Fruit fly (Drosophila melanogaster): ENCODE data around the gene CRMP.
A peak's percentile ranks its signal among the peaks of the same experiment; 100 is the strongest.

The CRMP gene

DNA sequence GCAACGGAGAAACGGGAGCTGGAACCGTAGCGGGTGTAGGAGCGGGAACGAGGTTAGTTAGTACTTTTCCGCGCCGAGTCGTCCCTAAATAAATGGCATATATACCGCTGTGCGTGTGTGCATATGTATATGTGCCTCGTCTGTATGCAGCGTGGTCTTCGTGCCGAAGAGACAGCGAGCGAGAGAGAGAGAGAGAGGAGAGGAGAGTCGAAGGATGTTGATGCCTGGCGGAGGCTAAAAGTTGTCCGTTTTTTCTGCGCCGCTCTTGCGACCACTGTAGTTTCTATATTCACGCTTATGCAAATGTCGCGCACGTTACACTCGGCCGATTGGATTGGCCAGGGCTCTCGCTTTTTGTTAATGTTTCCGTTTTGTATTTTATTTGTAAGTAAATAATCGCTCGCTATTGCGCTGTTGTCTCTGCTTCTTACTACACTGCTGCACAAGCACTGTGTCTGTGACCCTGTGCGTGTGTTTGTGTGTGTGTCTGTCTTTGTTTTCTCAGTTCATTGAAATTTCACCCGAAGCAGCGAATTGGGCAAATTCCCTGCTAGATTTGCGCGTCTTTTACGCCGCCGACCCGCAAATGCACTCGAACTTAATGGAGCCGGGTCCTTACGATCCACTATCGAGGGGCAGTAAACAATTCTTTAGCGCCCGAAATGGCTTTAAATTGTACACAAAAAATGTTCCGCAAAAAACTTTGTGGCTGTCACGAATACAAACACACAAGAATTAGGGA lies 41.6 kb downstream of the CRMP start, which contains the start of gene Rga:
TSS of gene Rga (minus strand) at position 741 of the 742 bp plus-strand sequence.
- TF ChIP-seq CG15710 (tag; optimal IDR thresholded peaks at IDR 0.05) (no peak), Snoo (tag; optimal IDR thresholded peaks at IDR 0.05) (no peak), CG32121 (GFP tag; IDR thresholded peaks at IDR 0.05) (no peak), CG17806 (tag; optimal IDR thresholded peaks at IDR 0.05) (no peak), CG9948 (tag; optimal IDR thresholded peaks at IDR 0.05) (no peak), CG12605 (GFP tag; IDR thresholded peaks at IDR 0.05) (0 out of 2 replicates have a peak, but pooled peaks have one; percentile 24), CG4496 (GFP tag; IDR thresholded peaks at IDR 0.05) (no peak), Pif1A (GFP tag; optimal IDR thresholded peaks at IDR 0.05) (no peak), D1 (tag; optimal IDR thresholded peaks at IDR 0.05) (no peak), CG34367 (tag; optimal IDR thresholded peaks at IDR 0.05) (no peak), EcR (GFP tag; optimal IDR thresholded peaks at IDR 0.05) (peak; percentile 85)

DNA sequence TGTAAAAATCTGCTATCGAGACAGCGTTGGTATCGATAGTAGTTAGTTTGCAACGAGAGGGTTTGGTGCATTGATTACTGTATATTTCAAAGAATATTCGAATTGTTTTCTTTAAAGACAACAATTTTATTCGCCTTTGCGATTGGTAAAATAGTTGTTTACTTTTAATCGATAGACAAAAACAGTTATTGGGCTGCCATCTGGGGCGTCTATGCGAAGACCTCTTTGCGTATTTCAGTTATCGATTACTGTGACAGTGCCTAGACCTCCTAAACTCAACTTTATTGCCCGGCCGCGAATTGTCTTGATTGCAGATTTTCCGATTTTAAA lies 42.2 kb downstream of the CRMP start, which contains the start of gene Atu:
TSS of gene Atu (plus strand) at position 245 of the 330 bp plus-strand sequence.
- no peak for TF ChIP-seq rn (GFP tag; IDR thresholded peaks at IDR 0.05)
- no peak for TF ChIP-seq CG10348 (GFP tag; IDR thresholded peaks at IDR 0.05)
- TF ChIP-seq CG14655 (GFP tag; optimal IDR thresholded peaks at IDR 0.05), result no peak
- TF ChIP-seq EcR (GFP tag; optimal IDR thresholded peaks at IDR 0.05), result no peak
- TF ChIP-seq CG13204 (GFP tag; optimal IDR thresholded peaks at IDR 0.05), result no peak
- no peak for TF ChIP-seq Ets98B (GFP tag; IDR thresholded peaks at IDR 0.05)
- TF ChIP-seq CG17806 (tag; optimal IDR thresholded peaks at IDR 0.05), result no peak
- no peak for TF ChIP-seq gl (tag; optimal IDR thresholded peaks at IDR 0.05)
- TF ChIP-seq CG34367 (tag; optimal IDR thresholded peaks at IDR 0.05), result no peak
- no peak for TF ChIP-seq Pif1A (GFP tag; optimal IDR thresholded peaks at IDR 0.05)
- TF ChIP-seq CG15710 (tag; optimal IDR thresholded peaks at IDR 0.05), result no peak
- TF ChIP-seq CG12605 (GFP tag; IDR thresholded peaks at IDR 0.05), result no peak
- TF ChIP-seq Snoo (tag; optimal IDR thresholded peaks at IDR 0.05), result no peak
- TF ChIP-seq CG8301 (tag; optimal IDR thresholded peaks at IDR 0.05), result no peak
- TF ChIP-seq CG9948 (tag; optimal IDR thresholded peaks at IDR 0.05), result no peak
- no peak for TF ChIP-seq Pif1B (GFP tag; optimal IDR thresholded peaks at IDR 0.05)
- TF ChIP-seq CG32121 (GFP tag; IDR thresholded peaks at IDR 0.05), result no peak
- TF ChIP-seq D1 (tag; optimal IDR thresholded peaks at IDR 0.05), result no peak

DNA sequence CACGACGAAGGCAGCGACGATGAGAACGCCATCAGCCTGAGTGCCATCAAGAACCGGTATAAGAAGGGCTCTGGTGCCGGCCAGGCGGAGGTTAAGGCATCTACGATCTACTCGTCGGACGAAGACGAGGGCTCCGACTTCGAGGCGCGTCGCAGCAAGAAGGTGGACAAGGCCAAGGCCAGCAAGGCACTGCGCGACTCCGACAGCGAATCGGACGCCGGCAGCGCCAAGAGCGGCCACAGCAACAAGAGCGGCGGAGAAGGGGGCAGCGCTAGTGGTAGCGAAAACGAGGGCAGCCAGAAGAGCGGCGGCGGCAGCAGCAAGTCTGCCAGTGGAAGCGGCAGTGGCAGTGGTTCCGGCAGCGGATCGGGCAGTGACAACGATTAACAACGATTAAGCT lies 44.6 kb downstream of the CRMP start:
- TF ChIP-seq Ets98B (GFP tag; IDR thresholded peaks at IDR 0.05), result no peak
- TF ChIP-seq CG13204 (GFP tag; optimal IDR thresholded peaks at IDR 0.05), result peak; percentile 79
- peak; percentile 85 for TF ChIP-seq EcR (GFP tag; optimal IDR thresholded peaks at IDR 0.05)

DNA sequence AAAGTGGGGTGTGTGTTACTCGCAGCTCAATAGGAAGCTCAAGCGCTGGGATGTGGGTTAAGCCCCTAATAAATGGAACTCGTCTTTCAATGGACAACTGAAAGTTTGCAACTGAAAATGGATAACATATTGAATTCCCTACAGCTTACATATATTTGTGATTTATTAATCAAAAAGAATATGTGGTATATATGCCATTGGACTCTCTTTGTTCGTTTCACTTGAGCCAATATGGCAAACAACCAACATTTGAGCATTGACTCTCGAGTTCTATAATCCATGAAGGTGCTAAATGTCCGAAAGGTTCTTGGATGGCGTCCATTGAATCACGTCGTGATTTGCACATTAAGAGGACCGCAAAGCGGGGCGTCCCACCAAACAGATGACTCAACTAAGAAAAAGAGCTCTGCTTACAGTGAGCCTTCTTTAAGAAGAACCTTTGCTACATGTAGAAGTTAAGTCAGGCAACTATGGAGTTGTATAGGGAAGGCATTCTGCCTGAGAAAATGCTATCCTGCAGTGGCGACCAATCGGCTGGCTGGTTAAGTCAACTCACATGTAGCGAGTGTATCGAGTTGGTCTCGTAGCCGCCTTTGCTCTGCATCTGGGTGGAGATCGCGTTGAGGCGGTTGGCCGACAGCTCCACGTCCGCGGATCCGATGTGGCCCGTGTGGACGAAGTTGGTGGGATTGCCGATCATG lies 47.2 kb downstream of the CRMP start:
- TF ChIP-seq CG14655 (GFP tag; optimal IDR thresholded peaks at IDR 0.05), result no peak
- no peak for TF ChIP-seq EcR (GFP tag; optimal IDR thresholded peaks at IDR 0.05)
- TF ChIP-seq CG34367 (tag; optimal IDR thresholded peaks at IDR 0.05), result no peak
- peak; percentile 7 for TF ChIP-seq gl (tag; optimal IDR thresholded peaks at IDR 0.05)
- peak; percentile 22 for TF ChIP-seq Snoo (tag; optimal IDR thresholded peaks at IDR 0.05)
- no peak for TF ChIP-seq D1 (tag; optimal IDR thresholded peaks at IDR 0.05)
- TF ChIP-seq CG8301 (tag; optimal IDR thresholded peaks at IDR 0.05), result peak; percentile 53
- TF ChIP-seq CG9948 (tag; optimal IDR thresholded peaks at IDR 0.05), result peak; percentile 32
- peak; percentile 16 for TF ChIP-seq Pif1A (GFP tag; optimal IDR thresholded peaks at IDR 0.05)
- TF ChIP-seq CG32121 (GFP tag; IDR thresholded peaks at IDR 0.05), result peak; percentile 56
- peak; percentile 50 for TF ChIP-seq CG15710 (tag; optimal IDR thresholded peaks at IDR 0.05)
- no peak for TF ChIP-seq CG13204 (GFP tag; optimal IDR thresholded peaks at IDR 0.05)
- no peak for TF ChIP-seq CG10348 (GFP tag; IDR thresholded peaks at IDR 0.05)
- no peak for TF ChIP-seq Pif1B (GFP tag; optimal IDR thresholded peaks at IDR 0.05)
- TF ChIP-seq CG8159 (tag; optimal IDR thresholded peaks at IDR 0.05), result peak; percentile 34
- TF ChIP-seq CG4496 (GFP tag; IDR thresholded peaks at IDR 0.05), result peak; percentile 46; the same call in 2 of the 3 replicates
- no peak for TF ChIP-seq rn (GFP tag; IDR thresholded peaks at IDR 0.05)
- TF ChIP-seq CG17806 (tag; optimal IDR thresholded peaks at IDR 0.05), result peak; percentile 22
- no peak for TF ChIP-seq CG12605 (GFP tag; IDR thresholded peaks at IDR 0.05)
- peak; percentile 63 for TF ChIP-seq fd96Ca (GFP tag; IDR thresholded peaks at IDR 0.05)
- peak; percentile 55 for TF ChIP-seq Ets98B (GFP tag; IDR thresholded peaks at IDR 0.05)

DNA sequence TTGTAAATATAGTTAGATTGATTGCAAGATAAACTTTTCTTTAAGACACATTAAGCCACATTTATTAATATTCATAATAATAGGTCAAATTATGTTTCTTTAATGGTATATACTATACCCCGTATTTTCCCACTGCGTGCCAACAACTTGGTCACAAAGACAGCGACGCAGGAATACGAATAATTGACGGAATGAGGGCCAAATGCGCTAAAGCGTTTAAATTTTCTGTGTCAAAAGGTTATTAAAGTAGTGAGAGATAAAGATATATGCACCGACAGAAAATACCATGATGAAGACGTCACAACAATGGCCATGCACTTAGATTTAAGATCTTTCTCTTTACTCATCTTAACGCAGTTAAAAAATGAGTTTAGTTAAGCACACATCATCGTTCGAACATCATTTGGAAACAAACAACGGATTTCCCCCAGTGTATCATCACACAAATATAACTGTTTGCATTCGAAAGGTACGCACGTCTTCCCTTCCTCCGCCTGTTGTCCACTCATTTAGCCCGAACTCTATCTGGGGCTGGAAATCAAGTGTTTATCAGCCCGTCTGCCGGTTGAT lies 49.6 kb downstream of the CRMP start:
- TF ChIP-seq CG15710 (tag; optimal IDR thresholded peaks at IDR 0.05) (peak; percentile 60), Ets98B (GFP tag; IDR thresholded peaks at IDR 0.05) (no peak; the same call in 1 of the 2 replicates), rn (GFP tag; IDR thresholded peaks at IDR 0.05) (peak; percentile 51), CG10348 (GFP tag; IDR thresholded peaks at IDR 0.05) (no peak), CG9948 (tag; optimal IDR thresholded peaks at IDR 0.05) (peak; percentile 41), CG12605 (GFP tag; IDR thresholded peaks at IDR 0.05) (peak; percentile 30), CG8301 (tag; optimal IDR thresholded peaks at IDR 0.05) (peak; percentile 58), Pif1B (GFP tag; optimal IDR thresholded peaks at IDR 0.05) (peak; percentile 34), CG32121 (GFP tag; IDR thresholded peaks at IDR 0.05) (peak; percentile 33; the same call in 1 of the 2 replicates), CG13204 (GFP tag; optimal IDR thresholded peaks at IDR 0.05) (no peak), Pif1A (GFP tag; optimal IDR thresholded peaks at IDR 0.05) (peak; percentile 61), CG8159 (tag; optimal IDR thresholded peaks at IDR 0.05) (peak; percentile 70), D1 (tag; optimal IDR thresholded peaks at IDR 0.05) (no peak), CG14655 (GFP tag; optimal IDR thresholded peaks at IDR 0.05) (peak; percentile 79), CG4496 (GFP tag; IDR thresholded peaks at IDR 0.05) (0 out of 3 replicates have a peak, but pooled peaks have one; percentile 45), gl (tag; optimal IDR thresholded peaks at IDR 0.05) (peak; percentile 14), fd96Ca (GFP tag; IDR thresholded peaks at IDR 0.05) (peak; percentile 64; the same call in 1 of the 3 replicates), Snoo (tag; optimal IDR thresholded peaks at IDR 0.05) (peak; percentile 60), CG34367 (tag; optimal IDR thresholded peaks at IDR 0.05) (peak; percentile 30), EcR (GFP tag; optimal IDR thresholded peaks at IDR 0.05) (no peak), CG17806 (tag; optimal IDR thresholded peaks at IDR 0.05) (peak; percentile 45)

Data from whole organism, pupa.